Fruit fly (Drosophila melanogaster) whole organism: ENCODE measurements around the gene CG6938.

Experiments used
- CG8478 ChIP-seq: fragments of >200 bp; optimal IDR thresholded peaks from 2 replicates; lab custom pipeline; 2018; ENCODE audit warnings: inconsistent platforms
- Dll ChIP-seq: fragments of >200 bp; optimal IDR thresholded peaks from 2 replicates; lab custom pipeline; 2017
- psq ChIP-seq: fragments of >200 bp; optimal IDR thresholded peaks from 2 replicates; lab custom pipeline; 2017
- usp ChIP-seq: fragments of >200 bp; optimal IDR thresholded peaks from 2 replicates; lab custom pipeline; 2017; ENCODE audit warnings: missing biosample characterization, missing genetic modification characterization, mixed read lengths

DNA sequence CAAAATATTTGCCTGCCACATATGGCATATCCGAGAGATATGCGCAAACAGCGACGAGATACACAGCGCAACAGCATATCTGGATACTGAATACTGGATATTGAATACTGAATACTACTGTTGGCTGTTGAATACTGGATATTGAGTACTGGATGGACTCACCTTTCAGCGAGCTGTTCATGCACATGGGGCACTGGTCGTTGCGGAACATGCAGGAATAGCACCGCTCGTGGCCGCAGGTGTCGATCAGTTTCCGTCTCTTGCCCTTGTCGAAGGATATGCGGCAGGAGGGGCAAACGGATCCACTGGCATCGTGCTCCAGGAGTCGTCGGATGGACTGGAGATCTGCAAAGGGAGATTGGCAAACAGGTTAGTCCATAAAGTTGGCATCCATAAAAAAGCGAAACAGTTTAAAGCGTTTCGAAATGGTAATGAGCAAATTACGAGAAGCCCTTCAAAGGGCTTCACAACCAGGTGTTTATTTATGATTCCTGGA is 43.9 kb downstream of the CG6938 start:
- TF ChIP-seq psq (lab: Kevin White, UChicago) = no peak
- no peak for TF ChIP-seq usp
- no peak for TF ChIP-seq CG8478 (lab: Kevin White, UChicago)
- TF ChIP-seq Dll (lab: Kevin White, UChicago) = no peak
